Worm (Caenorhabditis elegans) whole organism, young adult: ENCODE results near the gene K02A6.1.

ENCODE experiments used
- B0019.2 ChIP-seq: fragments of 200-800 bp; sonication (Bioruptor generic); conservative IDR thresholded peaks from 2 replicates; pipeline ENCODE4 v1.3.6; 2022; ENCODE audit warnings: missing genetic modification reagents, missing genetic modification characterization, missing compliant biosample characterization
- B0336.3 ChIP-seq: fragments of 200-800 bp; sonication (Bioruptor generic); IDR thresholded peaks from 2 replicates; pipeline ENCODE4 v1.3.6; 2022; ENCODE audit warnings: missing genetic modification characterization, missing compliant biosample characterization
- C06A6.2 ChIP-seq: fragments of 200-800 bp; sonication (Bioruptor generic); conservative IDR thresholded peaks from 2 replicates; pipeline ENCODE4 v1.3.6; 2022; ENCODE audit warnings: missing genetic modification characterization, missing compliant biosample characterization
- F33H1.4 ChIP-seq: fragments of 200-800 bp; sonication (Bioruptor generic); IDR thresholded peaks from 2 replicates; pipeline ENCODE4 v1.3.6; 2022; ENCODE audit warnings: missing genetic modification reagents, missing genetic modification characterization, missing compliant biosample characterization
- F49E8.2 ChIP-seq: sonication (generic microtip); optimal IDR thresholded peaks from 3 replicates; lab custom pipeline; 2017; ENCODE audit warnings: missing genetic modification characterization, mild to moderate bottlenecking, missing compliant biosample characterization, antibody characterized with exemption, moderate library complexity; ENCODE audit not compliant: insufficient read depth
- F57A8.1 ChIP-seq: fragments of 200-800 bp; sonication (Bioruptor generic); optimal IDR thresholded peaks from 2 replicates; lab custom pipeline; 2018; ENCODE audit warnings: mild to moderate bottlenecking, missing genetic modification characterization, moderate library complexity, missing compliant biosample characterization
- T07F8.4 ChIP-seq: sonication (generic microtip); optimal IDR thresholded peaks from 2 replicates; lab custom pipeline; 2016; ENCODE audit warnings: mild to moderate bottlenecking, missing genetic modification characterization, moderate library complexity, missing compliant biosample characterization
- T26A5.8 ChIP-seq: sonication (generic microtip); optimal IDR thresholded peaks from 2 replicates; lab custom pipeline; 2016; ENCODE audit warnings: missing genetic modification characterization, missing compliant biosample characterization
- Y56A3A.18 ChIP-seq: fragments of 200-800 bp; sonication (Bioruptor generic); IDR thresholded peaks from 2 replicates; pipeline ENCODE4 v1.3.6; 2022; ENCODE audit warnings: missing genetic modification reagents, missing genetic modification characterization, missing compliant biosample characterization
- Y79H2A.3 ChIP-seq: fragments of 200-800 bp; sonication (Bioruptor generic); conservative IDR thresholded peaks from 2 replicates; pipeline ENCODE4 v1.3.6; 2022; ENCODE audit warnings: missing genetic modification reagents, missing genetic modification characterization, missing compliant biosample characterization
- Y95B8A.8 ChIP-seq: fragments of 200-800 bp; sonication (Bioruptor generic); IDR thresholded peaks from 2 replicates; pipeline ENCODE4 v1.3.6; 2022; ENCODE audit warnings: missing genetic modification reagents, missing genetic modification characterization, missing compliant biosample characterization
- akir-1 ChIP-seq: fragments of 200-800 bp; sonication (Bioruptor generic); optimal IDR thresholded peaks from 2 replicates; lab custom pipeline; 2018; ENCODE audit warnings: mild to moderate bottlenecking, missing genetic modification characterization, moderate library complexity, missing compliant biosample characterization
- attf-6 ChIP-seq: fragments of 200-800 bp; sonication (Bioruptor generic); IDR thresholded peaks from 2 replicates; pipeline ENCODE4 v1.3.6; 2022; ENCODE audit warnings: missing genetic modification reagents, missing genetic modification characterization, missing compliant biosample characterization
- bed-2 ChIP-seq: fragments of 200-800 bp; sonication (Bioruptor generic); IDR thresholded peaks from 2 replicates; pipeline ENCODE4 v1.3.6; 2022; ENCODE audit warnings: missing genetic modification reagents, missing genetic modification characterization, missing compliant biosample characterization
- cebp-1 ChIP-seq, 2 experiments: fragments of 200-800 bp in 1 of 2; sonication (Bioruptor generic) in 1 of 2; sonication (generic microtip) in 1 of 2; IDR thresholded peaks in 1 of 2; optimal IDR thresholded peaks in 1 of 2; 2 replicates each; pipeline versions ENCODE4 v1.3.6 to Lab custom; 2017 to 2022; ENCODE audit warnings: missing compliant biosample characterization in 2 of 2, missing genetic modification characterization in 2 of 2, mild to moderate bottlenecking in 1 of 2, missing genetic modification reagents in 1 of 2, moderate library complexity in 1 of 2
- cebp-2 ChIP-seq: fragments of 200-800 bp; sonication (Bioruptor generic); IDR thresholded peaks from 2 replicates; pipeline ENCODE4 v1.3.6; 2022; ENCODE audit warnings: missing genetic modification characterization, missing compliant biosample characterization
- ceh-40 ChIP-seq: fragments of 200-800 bp; sonication (Bioruptor generic); IDR thresholded peaks from 2 replicates; pipeline ENCODE4 v1.3.6; 2022; ENCODE audit warnings: missing genetic modification characterization, missing compliant biosample characterization
- ceh-58 ChIP-seq: fragments of 200-800 bp; sonication (Bioruptor generic); IDR thresholded peaks from 2 replicates; pipeline ENCODE4 v1.3.6; 2022; ENCODE audit warnings: missing genetic modification characterization, missing compliant biosample characterization
- dox-1 ChIP-seq: fragments of 200-800 bp; sonication (Bioruptor generic); IDR thresholded peaks from 2 replicates; pipeline ENCODE4 v1.3.6; 2022; ENCODE audit warnings: missing genetic modification reagents, missing genetic modification characterization, missing compliant biosample characterization
- egrh-3 ChIP-seq: fragments of 200-800 bp; sonication (Bioruptor generic); IDR thresholded peaks from 2 replicates; pipeline ENCODE4 v1.3.6; 2022; ENCODE audit warnings: missing genetic modification reagents, missing genetic modification characterization, missing compliant biosample characterization
- ekl-4 ChIP-seq: fragments of 200-800 bp; sonication (Bioruptor generic); IDR thresholded peaks from 2 replicates; pipeline ENCODE4 v1.3.6; 2022; ENCODE audit warnings: missing genetic modification reagents, missing genetic modification characterization, missing compliant biosample characterization
- gei-17 ChIP-seq: fragments of 200-800 bp; sonication (Bioruptor generic); optimal IDR thresholded peaks from 2 replicates; lab custom pipeline; 2018; ENCODE audit warnings: mild to moderate bottlenecking, missing genetic modification characterization, missing compliant biosample characterization
- hmg-1.2 ChIP-seq: fragments of 200-800 bp; sonication (Bioruptor generic); IDR thresholded peaks from 2 replicates; pipeline ENCODE4 v1.3.6; 2022; ENCODE audit warnings: missing genetic modification reagents, missing genetic modification characterization, missing compliant biosample characterization
- hmg-20 ChIP-seq: fragments of 200-800 bp; sonication (Bioruptor generic); IDR thresholded peaks from 2 replicates; pipeline ENCODE4 v1.3.6; 2022; ENCODE audit warnings: missing genetic modification reagents, missing genetic modification characterization, missing compliant biosample characterization
- lag-1 ChIP-seq: fragments of 200-800 bp; sonication (Bioruptor generic); IDR thresholded peaks from 2 replicates; pipeline ENCODE4 v1.3.6; 2022; ENCODE audit warnings: missing genetic modification reagents, missing genetic modification characterization, missing compliant biosample characterization
- lin-35 ChIP-seq, 3 experiments: fragments of 150-350 bp in 2 of 3; sonication (generic microtip) in 1 of 3; optimal IDR thresholded peaks; 2 replicates each; lab custom pipeline; 2014 to 2018; ENCODE audit warnings: missing biosample characterization in 3 of 3, missing genetic modification characterization in 3 of 3, missing genetic modification reagents in 3 of 3
- lin-40 ChIP-seq: sonication (generic microtip); optimal IDR thresholded peaks from 2 replicates; lab custom pipeline; 2016; ENCODE audit warnings: missing genetic modification characterization, mild to moderate bottlenecking, missing compliant biosample characterization, missing genotype, missing genetic modification reagents
- lin-54 ChIP-seq: fragments of 200-800 bp; sonication (Bioruptor generic); optimal IDR thresholded peaks from 2 replicates; lab custom pipeline; 2018; ENCODE audit warnings: mild to moderate bottlenecking, missing genetic modification characterization, missing compliant biosample characterization
- lsl-1 ChIP-seq: fragments of 200-800 bp; sonication (Bioruptor generic); optimal IDR thresholded peaks from 2 replicates; lab custom pipeline; 2018; ENCODE audit warnings: mild to moderate bottlenecking, missing genetic modification characterization, moderate library complexity, missing compliant biosample characterization
- madf-10 ChIP-seq: sonication (generic microtip); optimal IDR thresholded peaks from 2 replicates; lab custom pipeline; 2016; ENCODE audit warnings: mild to moderate bottlenecking, missing genetic modification characterization, missing compliant biosample characterization
- mxl-1 ChIP-seq: sonication (generic microtip); optimal IDR thresholded peaks from 2 replicates; lab custom pipeline; 2016; ENCODE audit warnings: missing genetic modification characterization, missing compliant biosample characterization
- nhr-179 ChIP-seq: sonication (generic microtip); optimal IDR thresholded peaks from 2 replicates; lab custom pipeline; 2016; ENCODE audit warnings: mild to moderate bottlenecking, missing genetic modification characterization, missing compliant biosample characterization
- nhr-80 ChIP-seq: sonication (generic microtip); optimal IDR thresholded peaks from 2 replicates; lab custom pipeline; 2016; ENCODE audit warnings: missing genetic modification characterization, missing compliant biosample characterization
- pha-4 ChIP-seq: fragments of 150-350 bp; sonication (generic microtip); optimal IDR thresholded peaks from 2 replicates; lab custom pipeline; 2014; ENCODE audit warnings: missing biosample characterization, missing genetic modification reagents, missing genetic modification characterization
- rpc-1 ChIP-seq, 2 experiments: fragments of 150-350 bp in 1 of 2; sonication (generic microtip) in 1 of 2; optimal IDR thresholded peaks; 2 replicates each; lab custom pipeline; 2014 to 2018; ENCODE audit warnings: missing biosample characterization in 1 of 2, missing genetic modification characterization in 1 of 2, missing genetic modification reagents in 1 of 2, missing genotype in 1 of 2
- sea-2 ChIP-seq: fragments of 200-800 bp; sonication (Bioruptor generic); IDR thresholded peaks from 2 replicates; pipeline ENCODE4 v1.3.6; 2022; ENCODE audit warnings: missing genetic modification characterization, missing compliant biosample characterization
- snpc-1.1 ChIP-seq: sonication (generic microtip); optimal IDR thresholded peaks from 2 replicates; lab custom pipeline; 2017; ENCODE audit warnings: missing genetic modification characterization, mild to moderate bottlenecking, missing compliant biosample characterization, antibody characterized with exemption, moderate library complexity, missing genotype, missing genetic modification reagents; ENCODE audit not compliant: insufficient read depth
- snpc-1.3 ChIP-seq: sonication (generic microtip); optimal IDR thresholded peaks from 2 replicates; lab custom pipeline; 2017; ENCODE audit warnings: missing genetic modification characterization, mild to moderate bottlenecking, missing compliant biosample characterization, antibody characterized with exemption, moderate library complexity, missing genotype, missing genetic modification reagents; ENCODE audit not compliant: insufficient read depth
- snpc-4 ChIP-seq, 5 experiments: fragments of 150-350 bp in 1 of 5; sonication (generic microtip) in 4 of 5; optimal IDR thresholded peaks; 2 replicates each; lab custom pipeline; 2014 to 2018; ENCODE audit warnings: missing genetic modification characterization in 5 of 5, missing biosample characterization in 3 of 5, antibody characterized with exemption in 2 of 5, mild to moderate bottlenecking in 2 of 5, missing compliant biosample characterization in 2 of 5, missing genotype in 2 of 5, moderate library complexity in 2 of 5, missing genetic modification reagents in 1 of 5
- sptf-2 ChIP-seq: fragments of 200-800 bp; sonication (Bioruptor generic); optimal IDR thresholded peaks from 2 replicates; lab custom pipeline; 2018; ENCODE audit warnings: mild to moderate bottlenecking, missing genetic modification characterization, missing compliant biosample characterization
- xnd-1 ChIP-seq: sonication (generic microtip); optimal IDR thresholded peaks from 2 replicates; lab custom pipeline; 2016; ENCODE audit warnings: missing genotype, missing genetic modification reagents, missing genetic modification characterization, missing compliant biosample characterization
- ztf-18 ChIP-seq: sonication (generic microtip); optimal IDR thresholded peaks from 2 replicates; lab custom pipeline; 2016; ENCODE audit warnings: missing genotype, mild to moderate bottlenecking, missing genetic modification characterization, missing compliant biosample characterization
- ztf-26 ChIP-seq: sonication (generic microtip); optimal IDR thresholded peaks from 2 replicates; lab custom pipeline; 2017; ENCODE audit warnings: missing genetic modification characterization, missing compliant biosample characterization
- ztf-6 ChIP-seq: fragments of 200-800 bp; sonication (Bioruptor generic); IDR thresholded peaks from 2 replicates; pipeline ENCODE4 v1.3.6; 2022; ENCODE audit warnings: missing genetic modification reagents, missing genetic modification characterization, missing compliant biosample characterization

Gene K02A6.1

DNA sequence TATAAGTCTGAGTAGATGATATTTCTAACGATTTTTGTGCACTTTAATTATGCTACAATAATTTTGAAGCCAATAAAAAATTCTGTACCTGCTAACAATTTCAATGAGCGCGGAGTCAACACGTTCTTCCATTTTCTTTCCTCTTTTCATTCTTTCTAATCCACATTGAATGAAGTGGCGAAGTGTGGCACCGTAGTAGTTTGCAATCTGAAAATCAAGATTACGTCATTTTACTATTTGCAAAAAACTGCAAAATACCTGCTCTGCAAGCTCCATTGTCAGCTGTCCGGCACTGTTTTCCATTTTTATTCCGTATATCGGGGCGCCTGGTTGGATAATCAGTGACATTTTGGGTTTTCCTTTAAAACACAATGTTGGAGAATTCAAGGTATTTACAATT lies 9.7 kb downstream of the K02A6.1 start:
- 0 out of 2 replicates have a peak, but pooled peaks have one; percentile 8 for TF ChIP-seq B0336.3 (GFP tag; lab: Robert Waterston, UW)
- TF ChIP-seq lin-35 (GFP tag; optimal IDR thresholded peaks at IDR 0.05; lab: Kevin White, UChicago): no peak
- no peak for TF ChIP-seq snpc-4 (GFP tag; optimal IDR thresholded peaks at IDR 0.05; lab: Kevin White, UChicago)
- TF ChIP-seq snpc-4 (tag; optimal IDR thresholded peaks at IDR 0.05; lab: Kevin White, UChicago): no peak
- no peak for TF ChIP-seq mxl-1
- TF ChIP-seq Y79H2A.3 (GFP tag; lab: Robert Waterston, UW): no peak
- TF ChIP-seq ztf-6 (GFP tag; lab: Robert Waterston, UW): no peak
- no peak for TF ChIP-seq C06A6.2 (GFP tag; lab: Robert Waterston, UW)

DNA sequence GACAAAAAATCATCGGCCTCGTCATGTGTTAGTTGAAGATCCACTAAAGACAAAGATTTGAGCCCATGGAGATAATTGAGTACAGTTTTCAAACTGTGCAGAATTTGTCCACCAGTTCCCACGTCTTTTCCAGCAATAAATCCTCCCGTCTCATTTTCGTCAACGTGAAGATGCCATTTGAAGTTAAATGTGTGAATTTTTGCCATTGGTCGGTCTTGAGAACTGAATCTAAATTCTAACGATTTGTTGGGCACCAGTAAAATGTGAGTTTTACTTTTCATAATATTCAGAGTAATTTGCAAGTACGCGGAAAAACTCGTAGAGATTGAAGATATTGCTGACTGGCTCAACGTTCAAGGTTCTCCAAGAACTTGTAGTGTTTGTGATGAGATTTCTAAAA lies 11.1 kb downstream of the K02A6.1 start:
- TF ChIP-seq akir-1 (no peak), T26A5.8 (no peak), attf-6 (no peak), ceh-40 (GFP tag; lab: Robert Waterston, UW) (no peak), nhr-179 (no peak), madf-10 (tag; lab: Kevin White, UChicago) (no peak), sea-2 (GFP tag; lab: Robert Waterston, UW) (no peak), snpc-1.3 (tag; lab: Kevin White, UChicago) (no peak), Y56A3A.18 (GFP tag; lab: Robert Waterston, UW) (no peak), ztf-26 (tag; lab: Kevin White, UChicago) (no peak)

DNA sequence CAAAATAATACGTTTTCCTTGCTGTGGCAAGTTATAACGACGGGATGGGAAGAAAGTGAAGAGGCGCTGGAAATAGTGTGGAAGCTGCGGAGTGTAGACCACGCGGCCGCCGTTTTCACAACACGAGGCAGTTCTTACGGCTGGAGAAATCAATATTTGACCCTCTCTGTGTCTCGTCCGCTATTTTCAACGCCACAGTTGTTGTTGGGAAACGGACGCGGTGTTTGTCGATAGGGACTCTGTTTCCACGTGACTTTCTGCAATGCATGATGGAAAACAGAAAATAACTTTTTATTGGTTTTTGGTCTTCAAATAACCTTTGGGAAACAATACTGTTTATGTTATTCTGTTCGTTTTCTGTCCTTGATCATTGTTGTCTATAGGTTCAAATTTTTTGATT lies 12.3 kb downstream of the K02A6.1 start, which contains the start of gene K02A6.3:
K02A6.3 (minus strand) TSS at position 74 of the 400 bp plus-strand sequence.
- TF ChIP-seq hmg-1.2 (GFP tag; lab: Robert Waterston, UW): peak; percentile 78
- no peak for TF ChIP-seq rpc-1 (optimal IDR thresholded peaks at IDR 0.05; lab: Kevin White, UChicago)
- TF ChIP-seq rpc-1 (tag; optimal IDR thresholded peaks at IDR 0.05; lab: Kevin White, UChicago): no peak
- no peak for TF ChIP-seq hmg-20 (GFP tag; lab: Robert Waterston, UW)
- TF ChIP-seq F49E8.2 (tag; lab: Kevin White, UChicago): no peak
- TF ChIP-seq xnd-1: no peak
- TF ChIP-seq lin-40 (tag; lab: Kevin White, UChicago): peak; percentile 88
- no peak for TF ChIP-seq sea-2 (GFP tag; lab: Robert Waterston, UW)
- TF ChIP-seq cebp-2 (GFP tag; lab: Robert Waterston, UW): no peak
- no peak for TF ChIP-seq lag-1 (GFP tag; lab: Robert Waterston, UW)
- peak; percentile 88 for TF ChIP-seq dox-1 (GFP tag; lab: Robert Waterston, UW)
- no peak for TF ChIP-seq ceh-58 (GFP tag; lab: Robert Waterston, UW)
- peak; percentile 46 for TF ChIP-seq lin-54 (GFP tag; lab: Kevin White, UChicago)
- peak; percentile 4 for TF ChIP-seq ztf-18 (tag; lab: Kevin White, UChicago)
- peak; percentile 67; the same call in 1 of the 2 replicates for TF ChIP-seq cebp-1 (GFP tag; IDR thresholded peaks at IDR 0.05; lab: Robert Waterston, UW)
- peak; percentile 93 for TF ChIP-seq cebp-1 (tag; optimal IDR thresholded peaks at IDR 0.05; lab: Kevin White, UChicago)
- no peak for TF ChIP-seq ceh-40 (GFP tag; lab: Robert Waterston, UW)
- TF ChIP-seq F57A8.1 (GFP tag; lab: Kevin White, UChicago): no peak
- TF ChIP-seq B0019.2: no peak
- peak; percentile 75 for TF ChIP-seq gei-17
- TF ChIP-seq snpc-1.1 (tag; lab: Kevin White, UChicago): no peak
- peak; percentile 52; the same call in 1 of the 2 replicates for TF ChIP-seq ekl-4 (GFP tag; lab: Robert Waterston, UW)
- peak; percentile 92 for TF ChIP-seq nhr-80
- peak; percentile 90 for TF ChIP-seq ztf-26 (tag; lab: Kevin White, UChicago)
- peak; percentile 58 for TF ChIP-seq pha-4 (tag; lab: Kevin White, UChicago)
- TF ChIP-seq lsl-1: no peak
- no peak for TF ChIP-seq T07F8.4 (tag; lab: Kevin White, UChicago)
- TF ChIP-seq bed-2 (GFP tag; lab: Robert Waterston, UW): no peak
- no peak for TF ChIP-seq F33H1.4
- peak; percentile 57; the same call in 1 of the 2 replicates for TF ChIP-seq Y95B8A.8 (GFP tag; lab: Robert Waterston, UW)
- TF ChIP-seq egrh-3 (GFP tag; lab: Robert Waterston, UW): peak; percentile 39; the same call in 1 of the 2 replicates
- TF ChIP-seq sptf-2: no peak
